Worm (Caenorhabditis elegans): Measurements from ENCODE around the gene lst-2.

DNA sequence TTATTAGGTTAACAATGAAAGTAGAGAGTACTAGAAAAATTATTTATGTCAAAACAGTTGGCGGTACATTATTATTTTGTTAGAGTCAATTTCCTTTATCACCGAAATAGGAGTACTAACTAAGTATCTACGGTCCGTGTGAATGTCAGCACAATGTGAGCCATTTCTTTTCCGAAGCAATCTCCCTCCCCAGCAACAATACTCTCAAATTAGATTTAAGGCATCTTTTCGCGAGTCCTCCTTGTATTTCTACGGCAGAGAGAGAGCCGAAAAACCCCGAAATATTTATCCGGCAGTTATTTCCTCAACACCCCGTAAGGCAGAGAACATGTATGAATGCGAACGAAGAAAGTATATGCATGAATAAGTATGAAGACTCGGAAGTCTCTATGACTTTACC, 32.1 kb upstream of the lst-2 start:
- no peak for TF ChIP-seq ztf-11 (tag; optimal IDR thresholded peaks at IDR 0.05)
- no peak for TF ChIP-seq zag-1 (tag; optimal IDR thresholded peaks at IDR 0.05)
- peak; percentile 50 for TF ChIP-seq fkh-10 (GFP tag; optimal IDR thresholded peaks at IDR 0.05)
- TF ChIP-seq elt-3 (tag; optimal IDR thresholded peaks at IDR 0.05), result no peak
- no peak for TF ChIP-seq nhr-237 (tag; optimal IDR thresholded peaks at IDR 0.05)
- TF ChIP-seq aly-2 (tag; optimal IDR thresholded peaks at IDR 0.05), result no peak
- no peak for TF ChIP-seq elt-1 (tag; optimal IDR thresholded peaks at IDR 0.05)
- TF ChIP-seq unc-62 (GFP tag; optimal IDR thresholded peaks at IDR 0.05), result no peak
- TF ChIP-seq unc-39 (tag; optimal IDR thresholded peaks at IDR 0.05), result no peak
- no peak for TF ChIP-seq ceh-82 (tag; optimal IDR thresholded peaks at IDR 0.05)
- no peak for TF ChIP-seq ama-1 (optimal IDR thresholded peaks at IDR 0.05)
- no peak for TF ChIP-seq ceh-9 (tag; optimal IDR thresholded peaks at IDR 0.05)
- no peak for TF ChIP-seq ZK546.5 (tag; optimal IDR thresholded peaks at IDR 0.05)
- no peak for TF ChIP-seq fos-1 (tag; optimal IDR thresholded peaks at IDR 0.05)
